Worm (Caenorhabditis elegans) whole organism, young adult: ENCODE data around the gene pho-6.
A peak's percentile ranks its signal among the peaks of the same experiment; 100 is the strongest.

Source experiments
- D2030.7 ChIP-seq: fragments of 200-800 bp; sonication (Bioruptor generic); IDR thresholded peaks from 2 replicates; pipeline ENCODE4 v1.3.6; 2022; ENCODE audit warnings: missing genetic modification reagents, missing genetic modification characterization, missing compliant biosample characterization
- F22D6.2 ChIP-seq: sonication (generic microtip); optimal IDR thresholded peaks from 2 replicates; lab custom pipeline; 2016; ENCODE audit warnings: mild to moderate bottlenecking, missing genetic modification characterization, missing compliant biosample characterization
- F57A8.1 ChIP-seq: fragments of 200-800 bp; sonication (Bioruptor generic); optimal IDR thresholded peaks from 2 replicates; lab custom pipeline; 2018; ENCODE audit warnings: mild to moderate bottlenecking, missing genetic modification characterization, moderate library complexity, missing compliant biosample characterization
- K11D2.4 ChIP-seq: fragments of 200-800 bp; sonication (Bioruptor generic); IDR thresholded peaks from 2 replicates; pipeline ENCODE4 v1.3.6; 2022; ENCODE audit warnings: missing genetic modification reagents, missing genetic modification characterization, missing compliant biosample characterization
- Y53G8AR.9 ChIP-seq: fragments of 200-800 bp; sonication (Bioruptor generic); conservative IDR thresholded peaks from 2 replicates; pipeline ENCODE4 v1.3.6; 2022; ENCODE audit warnings: missing genetic modification reagents, missing genetic modification characterization, missing compliant biosample characterization
- Y67H2A.10 ChIP-seq: fragments of 200-800 bp; sonication (Bioruptor generic); conservative IDR thresholded peaks from 2 replicates; pipeline ENCODE4 v1.3.6; 2022; ENCODE audit warnings: missing genetic modification reagents, missing genetic modification characterization, missing compliant biosample characterization
- athp-1 ChIP-seq: sonication (generic microtip); optimal IDR thresholded peaks from 2 replicates; lab custom pipeline; 2017; ENCODE audit warnings: mild to moderate bottlenecking, missing genetic modification characterization, missing compliant biosample characterization
- attf-3 ChIP-seq: fragments of 200-800 bp; sonication (Bioruptor generic); conservative IDR thresholded peaks from 2 replicates; pipeline ENCODE4 v1.3.6; 2022; ENCODE audit warnings: missing genetic modification reagents, missing genetic modification characterization, missing compliant biosample characterization
- bed-1 ChIP-seq: fragments of 200-800 bp; sonication (Bioruptor generic); IDR thresholded peaks from 2 replicates; pipeline ENCODE4 v1.3.6; 2022; ENCODE audit warnings: missing genetic modification reagents, missing genetic modification characterization, missing compliant biosample characterization
- bed-2 ChIP-seq: fragments of 200-800 bp; sonication (Bioruptor generic); IDR thresholded peaks from 2 replicates; pipeline ENCODE4 v1.3.6; 2022; ENCODE audit warnings: missing genetic modification reagents, missing genetic modification characterization, missing compliant biosample characterization
- ccch-3 ChIP-seq: fragments of 200-800 bp; sonication (Bioruptor generic); optimal IDR thresholded peaks from 2 replicates; lab custom pipeline; 2018; ENCODE audit warnings: mild to moderate bottlenecking, missing genetic modification characterization, missing compliant biosample characterization
- cebp-1 ChIP-seq, 2 experiments: fragments of 200-800 bp in 1 of 2; sonication (Bioruptor generic) in 1 of 2; sonication (generic microtip) in 1 of 2; IDR thresholded peaks in 1 of 2; optimal IDR thresholded peaks in 1 of 2; 2 replicates each; pipeline versions ENCODE4 v1.3.6 to Lab custom; 2017 to 2022; ENCODE audit warnings: missing compliant biosample characterization in 2 of 2, missing genetic modification characterization in 2 of 2, mild to moderate bottlenecking in 1 of 2, missing genetic modification reagents in 1 of 2, moderate library complexity in 1 of 2
- cebp-2 ChIP-seq: fragments of 200-800 bp; sonication (Bioruptor generic); IDR thresholded peaks from 2 replicates; pipeline ENCODE4 v1.3.6; 2022; ENCODE audit warnings: missing genetic modification characterization, missing compliant biosample characterization
- chd-7 ChIP-seq: sonication (generic microtip); optimal IDR thresholded peaks from 2 replicates; lab custom pipeline; 2016; ENCODE audit warnings: mild to moderate bottlenecking, missing genetic modification characterization, moderate library complexity, missing compliant biosample characterization
- dpff-1 ChIP-seq: sonication (generic microtip); optimal IDR thresholded peaks from 2 replicates; lab custom pipeline; 2017; ENCODE audit warnings: mild to moderate bottlenecking, missing genetic modification characterization, missing compliant biosample characterization
- dpl-1 ChIP-seq: fragments of 150-350 bp; optimal IDR thresholded peaks from 2 replicates; lab custom pipeline; 2014; ENCODE audit warnings: missing biosample characterization, missing genetic modification reagents, missing genetic modification characterization
- ets-4 ChIP-seq: fragments of 200-800 bp; sonication (Bioruptor generic); optimal IDR thresholded peaks from 2 replicates; lab custom pipeline; 2018; ENCODE audit warnings: mild to moderate bottlenecking, missing genetic modification characterization, missing compliant biosample characterization
- him-1 ChIP-seq: sonication (generic microtip); optimal IDR thresholded peaks from 2 replicates; lab custom pipeline; 2016; ENCODE audit warnings: missing genotype, missing genetic modification reagents, missing genetic modification characterization, missing compliant biosample characterization
- hlh-12 ChIP-seq: sonication (generic microtip); optimal IDR thresholded peaks from 2 replicates; lab custom pipeline; 2016; ENCODE audit warnings: missing genetic modification characterization, missing compliant biosample characterization
- hlh-26 ChIP-seq: fragments of 200-800 bp; sonication (Bioruptor generic); conservative IDR thresholded peaks from 2 replicates; pipeline ENCODE4 v1.3.6; 2022; ENCODE audit warnings: missing genetic modification reagents, missing genetic modification characterization, missing compliant biosample characterization
- hmg-1.2 ChIP-seq: fragments of 200-800 bp; sonication (Bioruptor generic); IDR thresholded peaks from 2 replicates; pipeline ENCODE4 v1.3.6; 2022; ENCODE audit warnings: missing genetic modification reagents, missing genetic modification characterization, missing compliant biosample characterization
- hmg-20 ChIP-seq: fragments of 200-800 bp; sonication (Bioruptor generic); IDR thresholded peaks from 2 replicates; pipeline ENCODE4 v1.3.6; 2022; ENCODE audit warnings: missing genetic modification reagents, missing genetic modification characterization, missing compliant biosample characterization
- hsf-1 ChIP-seq: fragments of 200-800 bp; sonication (Bioruptor generic); IDR thresholded peaks from 2 replicates; pipeline ENCODE4 v1.3.6; 2022; ENCODE audit warnings: missing genetic modification reagents, missing genetic modification characterization, missing compliant biosample characterization
- lag-1 ChIP-seq: fragments of 200-800 bp; sonication (Bioruptor generic); IDR thresholded peaks from 2 replicates; pipeline ENCODE4 v1.3.6; 2022; ENCODE audit warnings: missing genetic modification reagents, missing genetic modification characterization, missing compliant biosample characterization
- lin-26 ChIP-seq: fragments of 200-800 bp; sonication (Bioruptor generic); IDR thresholded peaks from 2 replicates; pipeline ENCODE4 v1.3.6; 2022; ENCODE audit warnings: missing genetic modification reagents, missing genetic modification characterization, missing compliant biosample characterization
- lin-54 ChIP-seq: fragments of 200-800 bp; sonication (Bioruptor generic); optimal IDR thresholded peaks from 2 replicates; lab custom pipeline; 2018; ENCODE audit warnings: mild to moderate bottlenecking, missing genetic modification characterization, missing compliant biosample characterization
- madf-10 ChIP-seq: sonication (generic microtip); optimal IDR thresholded peaks from 2 replicates; lab custom pipeline; 2016; ENCODE audit warnings: mild to moderate bottlenecking, missing genetic modification characterization, missing compliant biosample characterization
- madf-3 ChIP-seq: fragments of 200-800 bp; sonication (Bioruptor generic); IDR thresholded peaks from 2 replicates; pipeline ENCODE4 v1.3.6; 2022; ENCODE audit warnings: missing genetic modification reagents, missing genetic modification characterization, missing compliant biosample characterization
- mes-4 ChIP-seq: sonication (generic microtip); optimal IDR thresholded peaks from 2 replicates; lab custom pipeline; 2016; ENCODE audit warnings: missing genotype, missing genetic modification characterization, missing compliant biosample characterization
- nfya-2 ChIP-seq: fragments of 200-800 bp; sonication (Bioruptor generic); IDR thresholded peaks from 2 replicates; pipeline ENCODE4 v1.3.6; 2022; ENCODE audit warnings: missing genetic modification reagents, missing genetic modification characterization, missing compliant biosample characterization
- nhr-179 ChIP-seq: sonication (generic microtip); optimal IDR thresholded peaks from 2 replicates; lab custom pipeline; 2016; ENCODE audit warnings: mild to moderate bottlenecking, missing genetic modification characterization, missing compliant biosample characterization
- pbrm-1 ChIP-seq: fragments of 200-800 bp; sonication (Bioruptor generic); IDR thresholded peaks from 2 replicates; pipeline ENCODE4 v1.3.6; 2022; ENCODE audit warnings: missing genetic modification reagents, missing genetic modification characterization, missing compliant biosample characterization
- pha-4 ChIP-seq: fragments of 150-350 bp; sonication (generic microtip); optimal IDR thresholded peaks from 2 replicates; lab custom pipeline; 2014; ENCODE audit warnings: missing biosample characterization, missing genetic modification reagents, missing genetic modification characterization
- rcor-1 ChIP-seq: fragments of 200-800 bp; sonication (Bioruptor generic); IDR thresholded peaks from 2 replicates; pipeline ENCODE4 v1.3.6; 2022; ENCODE audit warnings: missing genetic modification reagents, missing genetic modification characterization, missing compliant biosample characterization
- rec-8 ChIP-seq, 2 experiments: sonication (generic microtip); optimal IDR thresholded peaks; 2 replicates each; lab custom pipeline; 2016; ENCODE audit warnings: mild to moderate bottlenecking in 2 of 2, missing genetic modification characterization in 2 of 2, missing genetic modification reagents in 2 of 2, missing genotype in 2 of 2, missing biosample characterization in 1 of 2, missing compliant biosample characterization in 1 of 2, moderate library complexity in 1 of 2
- repo-1 ChIP-seq: sonication (generic microtip); optimal IDR thresholded peaks from 2 replicates; lab custom pipeline; 2017; ENCODE audit warnings: mild to moderate bottlenecking, missing genetic modification characterization, missing compliant biosample characterization
- snpc-1.1 ChIP-seq: sonication (generic microtip); optimal IDR thresholded peaks from 2 replicates; lab custom pipeline; 2017; ENCODE audit warnings: missing genetic modification characterization, mild to moderate bottlenecking, missing compliant biosample characterization, antibody characterized with exemption, moderate library complexity, missing genotype, missing genetic modification reagents; ENCODE audit not compliant: insufficient read depth
- snpc-3.4 ChIP-seq: sonication (generic microtip); optimal IDR thresholded peaks from 2 replicates; lab custom pipeline; 2017; ENCODE audit warnings: missing genetic modification characterization, mild to moderate bottlenecking, missing compliant biosample characterization, antibody characterized with exemption, moderate library complexity, missing genotype, missing genetic modification reagents
- snpc-4 ChIP-seq, 5 experiments: fragments of 150-350 bp in 1 of 5; sonication (generic microtip) in 4 of 5; optimal IDR thresholded peaks; 2 replicates each; lab custom pipeline; 2014 to 2018; ENCODE audit warnings: missing genetic modification characterization in 5 of 5, missing biosample characterization in 3 of 5, antibody characterized with exemption in 2 of 5, mild to moderate bottlenecking in 2 of 5, missing compliant biosample characterization in 2 of 5, missing genotype in 2 of 5, moderate library complexity in 2 of 5, missing genetic modification reagents in 1 of 5
- sptf-2 ChIP-seq: fragments of 200-800 bp; sonication (Bioruptor generic); optimal IDR thresholded peaks from 2 replicates; lab custom pipeline; 2018; ENCODE audit warnings: mild to moderate bottlenecking, missing genetic modification characterization, missing compliant biosample characterization
- tbx-9 ChIP-seq: sonication (generic microtip); optimal IDR thresholded peaks from 2 replicates; lab custom pipeline; 2016; ENCODE audit warnings: borderline replicate concordance, missing genetic modification characterization, inconsistent platforms, missing compliant biosample characterization
- tlf-1 ChIP-seq: fragments of 200-800 bp; sonication (Bioruptor generic); optimal IDR thresholded peaks from 2 replicates; lab custom pipeline; 2018; ENCODE audit warnings: mild to moderate bottlenecking, missing genetic modification characterization, missing compliant biosample characterization
- unc-130 ChIP-seq: sonication (generic microtip); optimal IDR thresholded peaks from 2 replicates; lab custom pipeline; 2016; ENCODE audit warnings: missing genetic modification reagents, missing genetic modification characterization, missing compliant biosample characterization
- ztf-22 ChIP-seq: fragments of 200-800 bp; sonication (Bioruptor generic); optimal IDR thresholded peaks from 2 replicates; lab custom pipeline; 2018; ENCODE audit warnings: mild to moderate bottlenecking, missing genetic modification characterization, moderate library complexity, missing compliant biosample characterization
- ztf-25 ChIP-seq: fragments of 200-800 bp; sonication (Bioruptor generic); IDR thresholded peaks from 2 replicates; pipeline ENCODE4 v1.3.6; 2022; ENCODE audit warnings: missing genetic modification reagents, missing genetic modification characterization, missing compliant biosample characterization
- ztf-26 ChIP-seq: sonication (generic microtip); optimal IDR thresholded peaks from 2 replicates; lab custom pipeline; 2017; ENCODE audit warnings: missing genetic modification characterization, missing compliant biosample characterization
- ztf-28 ChIP-seq: fragments of 200-800 bp; sonication (Bioruptor generic); IDR thresholded peaks from 2 replicates; pipeline ENCODE4 v1.3.6; 2022; ENCODE audit warnings: missing genetic modification reagents, missing genetic modification characterization, missing compliant biosample characterization

Gene pho-6

DNA sequence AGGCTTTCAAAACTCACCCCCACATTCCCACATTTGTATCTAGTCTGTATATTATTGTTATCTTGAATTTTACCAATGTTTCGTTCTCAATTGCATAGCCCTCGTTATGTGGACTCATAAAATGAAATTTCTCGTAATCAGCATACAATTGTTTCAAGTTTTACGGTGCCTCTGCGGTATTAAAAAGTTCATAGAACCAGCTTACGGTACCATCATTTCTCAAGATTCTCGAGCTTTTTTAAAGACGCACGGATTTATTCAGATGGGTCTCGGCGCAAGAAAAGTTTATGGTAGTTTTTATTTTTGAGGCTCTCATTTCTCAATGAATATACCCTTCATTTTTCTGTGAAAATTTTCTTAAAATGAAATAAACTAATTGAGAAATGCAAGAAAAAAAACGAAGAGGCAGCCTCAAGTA, 20.9 kb upstream of the pho-6 start (continued):
- TF ChIP-seq lin-26 (GFP tag; lab: Robert Waterston, UW) (peak; percentile 74), cebp-2 (GFP tag; lab: Robert Waterston, UW) (0 out of 2 replicates have a peak, but pooled peaks have one; percentile 20), mes-4 (tag; lab: Kevin White, UChicago) (no peak), pbrm-1 (GFP tag; lab: Robert Waterston, UW) (peak; percentile 38), chd-7 (tag; lab: Kevin White, UChicago) (no peak), pha-4 (tag; lab: Kevin White, UChicago) (no peak), rcor-1 (peak; percentile 71), ccch-3 (no peak), ztf-22 (no peak), hmg-1.2 (GFP tag; lab: Robert Waterston, UW) (peak; percentile 56), snpc-3.4 (no peak), D2030.7 (GFP tag; lab: Robert Waterston, UW) (peak; percentile 75), rec-8 (tag; optimal IDR thresholded peaks at IDR 0.05; lab: Kevin White, UChicago) (peak in 1 of 2 experiments; percentile 2), bed-2 (no peak), nfya-2 (GFP tag; lab: Robert Waterston, UW) (0 out of 2 replicates have a peak, but pooled peaks have one; percentile 5), Y67H2A.10 (GFP tag; lab: Robert Waterston, UW) (no peak), ztf-28 (GFP tag; lab: Robert Waterston, UW) (0 out of 2 replicates have a peak, but pooled peaks have one; percentile 58), hlh-26 (GFP tag; lab: Robert Waterston, UW) (no peak), hmg-20 (GFP tag; lab: Robert Waterston, UW) (0 out of 2 replicates have a peak, but pooled peaks have one; percentile 9), athp-1 (tag; lab: Kevin White, UChicago) (peak; percentile 68), lag-1 (GFP tag; lab: Robert Waterston, UW) (no peak), madf-10 (tag; lab: Kevin White, UChicago) (no peak), snpc-1.1 (tag; lab: Kevin White, UChicago) (peak; percentile 30), cebp-1 (GFP tag; IDR thresholded peaks at IDR 0.05; lab: Robert Waterston, UW) (no peak), cebp-1 (tag; optimal IDR thresholded peaks at IDR 0.05; lab: Kevin White, UChicago) (peak; percentile 68), madf-3 (peak; percentile 86), tbx-9 (tag; lab: Kevin White, UChicago) (no peak), K11D2.4 (no peak), attf-3 (GFP tag; lab: Robert Waterston, UW) (no peak), snpc-4 (GFP tag; optimal IDR thresholded peaks at IDR 0.05; lab: Kevin White, UChicago) (no peak), snpc-4 (tag; optimal IDR thresholded peaks at IDR 0.05; lab: Kevin White, UChicago) (peak in 2 of 4 experiments; percentile 44 to 52), dpff-1 (no peak), nhr-179 (no peak), hlh-12 (tag; lab: Kevin White, UChicago) (no peak), tlf-1 (GFP tag; lab: Kevin White, UChicago) (peak; percentile 83), lin-54 (peak; percentile 72), F22D6.2 (tag; lab: Kevin White, UChicago) (no peak), dpl-1 (GFP tag; lab: Kevin White, UChicago) (no peak), sptf-2 (GFP tag; lab: Kevin White, UChicago) (no peak), ets-4 (GFP tag; lab: Kevin White, UChicago) (no peak), hsf-1 (GFP tag; lab: Robert Waterston, UW) (peak; percentile 85), Y53G8AR.9 (GFP tag; lab: Robert Waterston, UW) (peak; percentile 88), repo-1 (tag; lab: Kevin White, UChicago) (peak; percentile 27), unc-130 (GFP tag; lab: Kevin White, UChicago) (peak; percentile 23), bed-1 (GFP tag; lab: Robert Waterston, UW) (no peak), F57A8.1 (GFP tag; lab: Kevin White, UChicago) (no peak), him-1 (peak; percentile 81), ztf-26 (tag; lab: Kevin White, UChicago) (no peak), ztf-25 (GFP tag; lab: Robert Waterston, UW) (no peak)
